Worm (Caenorhabditis elegans) whole organism, L3 larva: ENCODE measurements around the gene ddo-2.

Experiments
- nhr-11 ChIP-seq: fragments of 150-350 bp; optimal IDR thresholded peaks from 2 replicates; lab custom pipeline; 2014; ENCODE audit warnings: missing biosample characterization, missing genetic modification characterization
- pha-4 ChIP-seq: fragments of 150-350 bp; optimal IDR thresholded peaks from 2 replicates; lab custom pipeline; 2014; ENCODE audit warnings: missing biosample characterization, missing genetic modification reagents, missing genetic modification characterization
- zag-1 ChIP-seq: fragments of 150-350 bp; optimal IDR thresholded peaks from 2 replicates; lab custom pipeline; 2014; ENCODE audit warnings: missing biosample characterization, missing genetic modification characterization

ce11 chrV:7403501-7403900 is 32.0 kb downstream of the ddo-2 start:
- TF ChIP-seq pha-4 (no peak), nhr-11 (no peak), zag-1 (tag; lab: Kevin White, UChicago) (no peak)
